In the genomic region with DNA sequence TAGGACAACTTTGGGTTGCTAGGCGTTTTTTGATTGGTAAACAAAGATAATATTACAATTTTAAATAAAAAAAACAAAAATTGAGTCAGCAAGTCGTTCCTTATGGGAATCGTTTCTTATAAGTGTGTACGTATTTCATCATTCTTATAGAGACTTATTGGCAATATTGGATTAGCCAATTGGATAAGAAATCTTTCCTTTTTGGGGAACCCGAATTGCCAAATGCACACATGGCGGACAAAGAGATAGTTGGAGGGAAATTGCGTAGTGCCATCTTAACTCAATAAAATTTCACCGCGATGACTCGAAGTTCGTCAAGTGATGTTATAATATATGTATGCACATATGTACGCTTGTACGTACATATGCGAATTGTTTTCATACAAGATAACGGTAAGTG, we compare ENCODE assay signal across 2 fruit fly cellular contexts.
TF ChIP-seq lines count a peak whose summit lies in the region.

No protein-coding gene starts in this region.

- TF ChIP-seq CTCF in whole organism, embryonic (GFP tag; optimal IDR thresholded peaks at IDR 0.05; lab: Kevin White, UChicago): no peak

TF ChIP-seq in whole organism, adult, 20 proteins besides CTCF, POLR2A, EP300 and RAD21:
- TF ChIP-seq CG14711 (tag; optimal IDR thresholded peaks at IDR 0.05; lab: Kevin White, UChicago): no peak
- peak; percentile 61 for TF ChIP-seq kay (GFP tag; lab: Kevin White, UChicago; ENCODE audit: borderline replicate concordance)

TF ChIP-seq in whole organism, embryonic, 481 proteins besides CTCF, POLR2A, EP300 and RAD21:
- TF ChIP-seq disco-r (GFP tag; optimal IDR thresholded peaks at IDR 0.05; lab: Kevin White, UChicago) (no peak), Chrac-16 (GFP tag; optimal IDR thresholded peaks at IDR 0.05; lab: Kevin White, UChicago) (no peak), CG12299 (tag; optimal IDR thresholded peaks at IDR 0.05; lab: Kevin White, UChicago) (no peak), CG11696 (GFP tag; IDR thresholded peaks at IDR 0.05; lab: Robert Waterston, UW) (no peak), insv (GFP tag; optimal IDR thresholded peaks at IDR 0.05; lab: Kevin White, UChicago) (peak in 1 of 2 experiments; percentile 94), CG7357 (GFP tag; IDR thresholded peaks at IDR 0.05; lab: Robert Waterston, UW) (no peak), Elba2 (GFP tag; optimal IDR thresholded peaks at IDR 0.05; lab: Kevin White, UChicago) (peak; percentile 100), CG14860 (GFP tag; IDR thresholded peaks at IDR 0.05; lab: Robert Waterston, UW; ENCODE audit: partially characterized antibody) (no peak), CG2889 (GFP tag; IDR thresholded peaks at IDR 0.05; lab: Robert Waterston, UW) (no peak), wdn (GFP tag; IDR thresholded peaks at IDR 0.05; lab: Robert Waterston, UW) (no peak), sisA (GFP tag; IDR thresholded peaks at IDR 0.05; lab: Robert Waterston, UW) (no peak)
